Worm (Caenorhabditis elegans) whole organism, L4 larva: ENCODE measurements around the gene F14F7.4.

ENCODE experiments used
- Y5F2A.4 ChIP-seq: fragments of 200-800 bp; sonication (Bioruptor generic); optimal IDR thresholded peaks from 2 replicates; lab custom pipeline; 2018; ENCODE audit warnings: mild to moderate bottlenecking, missing genetic modification characterization, missing compliant biosample characterization
- ZK546.5 ChIP-seq, 2 experiments: sonication (generic microtip); optimal IDR thresholded peaks; 2 replicates each; lab custom pipeline; 2017; ENCODE audit warnings: missing biosample characterization in 2 of 2, missing genetic modification characterization in 2 of 2
- aha-1 ChIP-seq: fragments of 150-350 bp; peaks from one replicate; lab custom pipeline; 2014; ENCODE audit warnings: missing biosample characterization, missing genetic modification characterization
- ceh-82 ChIP-seq: sonication (generic microtip); optimal IDR thresholded peaks from 2 replicates; lab custom pipeline; 2017; ENCODE audit warnings: missing biosample characterization, missing genetic modification characterization
- hlh-11 ChIP-seq: fragments of 200-800 bp; sonication (Bioruptor generic); optimal IDR thresholded peaks from 2 replicates; lab custom pipeline; 2018; ENCODE audit warnings: mild to moderate bottlenecking, missing genetic modification characterization, missing compliant biosample characterization
- jun-1 ChIP-seq: fragments of 150-350 bp; optimal IDR thresholded peaks from 2 replicates; lab custom pipeline; 2014; ENCODE audit warnings: missing biosample characterization, missing genetic modification reagents, missing genetic modification characterization
- madf-9 ChIP-seq: fragments of 200-800 bp; sonication (Bioruptor generic); conservative IDR thresholded peaks from 2 replicates; pipeline ENCODE4 v1.3.6; 2022; ENCODE audit warnings: missing genetic modification reagents, missing genetic modification characterization, missing compliant biosample characterization
- nhr-237 ChIP-seq: sonication (generic microtip); optimal IDR thresholded peaks from 2 replicates; lab custom pipeline; 2017; ENCODE audit warnings: missing biosample characterization, missing genetic modification characterization
- nhr-76 ChIP-seq: fragments of 150-350 bp; optimal IDR thresholded peaks from 2 replicates; lab custom pipeline; 2014; ENCODE audit warnings: missing biosample characterization, missing genetic modification characterization
- unc-39 ChIP-seq: sonication (generic microtip); optimal IDR thresholded peaks from 2 replicates; lab custom pipeline; 2017; ENCODE audit warnings: missing biosample characterization, missing genetic modification characterization
- unc-62 ChIP-seq, 3 experiments: fragments of 150-350 bp in 1 of 3; sonication (generic microtip); optimal IDR thresholded peaks in 2 of 3; peaks in 1 of 3; 1 replicate in 1 of 3; 2 replicates in 2 of 3; lab custom pipeline; 2014 to 2017; ENCODE audit warnings: missing biosample characterization in 3 of 3, missing genetic modification characterization in 3 of 3, missing genetic modification reagents in 3 of 3, missing genotype in 1 of 3

- TF ChIP-seq ZK546.5 (tag; optimal IDR thresholded peaks at IDR 0.05; lab: Kevin White, UChicago) = no peak
- TF ChIP-seq madf-9 = no peak
- no peak for TF ChIP-seq Y5F2A.4 (GFP tag; lab: Kevin White, UChicago)
- TF ChIP-seq jun-1 = no peak
- no peak for TF ChIP-seq nhr-237 (tag; lab: Kevin White, UChicago)
- peak; percentile 69 for TF ChIP-seq aha-1 (tag; lab: Kevin White, UChicago)
- TF ChIP-seq unc-39 (tag; lab: Kevin White, UChicago) = no peak
- no peak for TF ChIP-seq nhr-76
- no peak for TF ChIP-seq ceh-82 (tag; lab: Kevin White, UChicago)
- TF ChIP-seq hlh-11 (tag; lab: Kevin White, UChicago) = peak; percentile 34
- no peak for TF ChIP-seq unc-62 (GFP tag; optimal IDR thresholded peaks at IDR 0.05 in 1 of 2; lab: Kevin White, UChicago)
- no peak for TF ChIP-seq unc-62 (tag; optimal IDR thresholded peaks at IDR 0.05; lab: Kevin White, UChicago)
Observed at ce11 chrIII:13065694-13066093, 36.2 kb upstream of the F14F7.4 start.
